Worm (Caenorhabditis elegans): ENCODE measurements around the gene gly-11.

ce11 chrIII:12152157-12152556, 24.9 kb downstream of the gly-11 start:
- TF ChIP-seq pag-3 (tag; optimal IDR thresholded peaks at IDR 0.05; ENCODE audit: borderline replicate concordance, insufficient read depth) = no peak
- no peak for TF ChIP-seq nhr-77 (tag; optimal IDR thresholded peaks at IDR 0.05)
- peak; percentile 32 for TF ChIP-seq fos-1 (tag; optimal IDR thresholded peaks at IDR 0.05)
- TF ChIP-seq aly-2 (tag; optimal IDR thresholded peaks at IDR 0.05) = peak; percentile 55
- no peak for TF ChIP-seq ama-1 (optimal IDR thresholded peaks at IDR 0.05)

Data from whole organism, L1 larva.